Worm (Caenorhabditis elegans): ENCODE measurements around the gene ben-1.

ben-1 gene

ce11 chrIII:3540424-3540823 is 1.0 kb downstream of the ben-1 start (continued):
- TF ChIP-seq lin-39 (tag; optimal IDR thresholded peaks at IDR 0.05) (no peak), zfp-2 (tag; optimal IDR thresholded peaks at IDR 0.05) (no peak), lin-38 (GFP tag; IDR thresholded peaks at IDR 0.05) (peak; percentile 94), ztf-11 (tag; optimal IDR thresholded peaks at IDR 0.05) (no peak), unc-130 (GFP tag; optimal IDR thresholded peaks at IDR 0.05) (peak; percentile 72), ZK546.5 (tag; optimal IDR thresholded peaks at IDR 0.05) (no peak), nhr-11 (tag; optimal IDR thresholded peaks at IDR 0.05) (no peak), egl-27 (tag; optimal IDR thresholded peaks at IDR 0.05) (no peak), dmd-8 (GFP tag; IDR thresholded peaks at IDR 0.05) (no peak), Y105C5A.15 (GFP tag; IDR thresholded peaks at IDR 0.05) (no peak), ZK337.2 (GFP tag; IDR thresholded peaks at IDR 0.05) (0 out of 2 replicates have a peak, but pooled peaks have one; percentile 33), tag-97 (GFP tag; IDR thresholded peaks at IDR 0.05) (no peak), lsy-2 (tag; optimal IDR thresholded peaks at IDR 0.05) (peak in 1 of 2 experiments; percentile 72), nhr-48 (tag; optimal IDR thresholded peaks at IDR 0.05) (no peak), vab-7 (GFP tag; IDR thresholded peaks at IDR 0.05) (no peak), nhr-237 (tag; optimal IDR thresholded peaks at IDR 0.05) (no peak), snpc-1.2 (GFP tag; IDR thresholded peaks at IDR 0.05) (no peak), daf-16 (GFP tag; optimal IDR thresholded peaks at IDR 0.05) (no peak), daf-16 (tag; optimal IDR thresholded peaks at IDR 0.05) (no peak), hmg-1.1 (GFP tag; IDR thresholded peaks at IDR 0.05) (peak; percentile 59), dmd-9 (GFP tag; IDR thresholded peaks at IDR 0.05) (no peak), F44E2.7 (GFP tag; IDR thresholded peaks at IDR 0.05) (no peak), R02D3.7 (tag; optimal IDR thresholded peaks at IDR 0.05) (no peak), zip-11 (GFP tag; IDR thresholded peaks at IDR 0.05) (no peak)

- TF ChIP-seq aha-1 (tag) (peak; percentile 91), zag-1 (tag; optimal IDR thresholded peaks at IDR 0.05) (no peak)
Measured at ce11 chrIII:3539499-3539898, 1.9 kb downstream of the ben-1 start.

DNA sequence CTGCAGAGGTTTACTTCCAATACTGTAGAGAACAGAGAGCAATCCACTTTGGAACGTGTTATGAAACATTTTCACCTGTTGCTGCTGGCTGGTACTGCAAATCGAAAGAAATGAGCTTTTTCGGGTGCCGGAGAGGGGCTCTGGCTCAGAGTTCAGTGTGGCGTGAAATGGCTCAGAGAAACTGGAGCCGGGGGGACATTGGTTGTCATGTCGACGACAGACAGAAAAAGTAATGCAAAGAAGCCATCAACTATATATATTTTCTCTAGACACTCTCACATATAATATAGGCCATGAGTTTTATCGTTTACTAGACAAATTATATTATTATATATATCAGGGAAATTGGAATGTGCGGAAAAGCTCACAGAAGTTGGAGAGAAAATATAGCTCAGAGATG is 4.0 kb downstream of the ben-1 start, which contains the start of gene cfap-20:
Gene cfap-20, minus strand, starts transcription at position 101 of the 400 bp plus-strand sequence.
- TF ChIP-seq egl-43 (GFP tag; IDR thresholded peaks at IDR 0.05), result 0 out of 2 replicates have a peak, but pooled peaks have one; percentile 9
- TF ChIP-seq ceh-62 (tag; optimal IDR thresholded peaks at IDR 0.05), result no peak
- no peak for TF ChIP-seq lin-13 (GFP tag; optimal IDR thresholded peaks at IDR 0.05)
- TF ChIP-seq lin-38 (GFP tag; IDR thresholded peaks at IDR 0.05), result peak; percentile 25; the same call in 1 of the 2 replicates
- no peak for TF ChIP-seq ztf-7 (tag; optimal IDR thresholded peaks at IDR 0.05)
- TF ChIP-seq ceh-32 (tag; optimal IDR thresholded peaks at IDR 0.05; ENCODE audit: poor library complexity), result no peak
- TF ChIP-seq tra-1 (GFP tag; IDR thresholded peaks at IDR 0.05), result 0 out of 2 replicates have a peak, but pooled peaks have one; percentile 18

DNA sequence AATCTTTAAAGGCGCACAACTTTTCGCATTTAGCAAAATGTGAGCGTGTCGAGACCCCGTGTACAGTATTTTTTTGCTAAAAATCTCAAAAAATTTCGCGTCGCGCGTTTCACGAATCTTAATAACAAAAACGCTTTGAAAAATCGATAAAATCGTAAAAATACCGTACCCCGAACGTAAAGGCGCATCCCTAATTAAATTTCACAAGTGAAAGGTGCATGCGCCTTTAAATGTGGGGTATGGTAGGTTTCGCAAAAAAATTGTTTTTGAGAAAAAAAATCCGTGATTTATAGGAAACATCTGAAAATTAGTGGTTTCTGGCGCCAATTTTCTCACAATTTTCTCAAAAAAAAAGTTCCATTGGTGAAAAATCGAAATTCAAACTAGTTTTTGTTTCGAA is 7.3 kb downstream of the ben-1 start:
- TF ChIP-seq lin-38 (GFP tag; IDR thresholded peaks at IDR 0.05), result peak; percentile 23; the same call in 1 of the 2 replicates
- no peak for TF ChIP-seq ztf-7 (tag; optimal IDR thresholded peaks at IDR 0.05)
- no peak for TF ChIP-seq nhr-41 (GFP tag; IDR thresholded peaks at IDR 0.05)

DNA sequence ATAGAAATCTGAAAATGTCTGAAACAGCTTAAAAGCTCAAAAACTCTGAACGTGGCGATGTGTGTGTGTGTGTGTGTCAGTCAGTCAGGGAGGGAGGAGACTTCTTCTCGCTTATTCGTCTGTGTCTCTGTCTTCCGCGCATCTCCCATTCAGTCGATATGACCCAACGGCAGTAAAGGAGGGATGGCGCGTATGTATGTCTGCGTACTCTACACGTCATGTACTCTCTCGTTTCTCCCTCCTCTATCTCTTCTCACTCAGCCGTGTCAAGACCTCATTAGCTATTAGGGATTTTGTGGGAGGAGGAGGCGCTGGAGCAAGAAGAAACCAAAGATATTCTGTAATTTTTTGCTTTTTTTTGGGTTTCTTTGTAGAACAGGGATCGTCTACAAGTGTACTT is 9.4 kb downstream of the ben-1 start:
- TF ChIP-seq jun-1 (tag; optimal IDR thresholded peaks at IDR 0.05) (no peak), nhr-48 (tag; optimal IDR thresholded peaks at IDR 0.05) (no peak), zip-2 (tag; optimal IDR thresholded peaks at IDR 0.05) (no peak), aha-1 (tag) (peak; percentile 65), tra-1 (GFP tag; IDR thresholded peaks at IDR 0.05) (no peak), ceh-28 (tag; optimal IDR thresholded peaks at IDR 0.05) (peak; percentile 36), T20F7.1 (GFP tag; optimal IDR thresholded peaks at IDR 0.05) (no peak), nhr-28 (tag; optimal IDR thresholded peaks at IDR 0.05) (peak; percentile 53), mes-2 (tag; optimal IDR thresholded peaks at IDR 0.05; ENCODE audit: poor library complexity, severe bottlenecking) (peak; percentile 53), F44E2.7 (GFP tag; IDR thresholded peaks at IDR 0.05) (no peak), mep-1 (tag; optimal IDR thresholded peaks at IDR 0.05) (peak; percentile 71), set-16 (GFP tag; IDR thresholded peaks at IDR 0.05) (no peak), ctbp-1 (GFP tag; IDR thresholded peaks at IDR 0.05) (0 out of 2 replicates have a peak, but pooled peaks have one; percentile 44), F49E8.2 (tag; optimal IDR thresholded peaks at IDR 0.05; ENCODE audit: borderline replicate concordance) (no peak), lin-13 (GFP tag; optimal IDR thresholded peaks at IDR 0.05) (peak; percentile 18), lin-1 (GFP tag; IDR thresholded peaks at IDR 0.05) (no peak), Y75B8A.6 (GFP tag; IDR thresholded peaks at IDR 0.05) (no peak), F37D6.2 (tag; optimal IDR thresholded peaks at IDR 0.05) (peak; percentile 15)
